Worm (Caenorhabditis elegans): Measurements from ENCODE around the gene ttr-50.

ttr-50 gene

ce11 chrIV:11640915-11641314 is at the start of gene ttr-50:
Gene ttr-50, minus strand, starts transcription at chrIV:11641015.
- TF ChIP-seq W03F9.2 (tag; optimal IDR thresholded peaks at IDR 0.05) (no peak), him-1 (tag; optimal IDR thresholded peaks at IDR 0.05) (no peak), dao-5 (tag; optimal IDR thresholded peaks at IDR 0.05) (no peak)

DNA sequence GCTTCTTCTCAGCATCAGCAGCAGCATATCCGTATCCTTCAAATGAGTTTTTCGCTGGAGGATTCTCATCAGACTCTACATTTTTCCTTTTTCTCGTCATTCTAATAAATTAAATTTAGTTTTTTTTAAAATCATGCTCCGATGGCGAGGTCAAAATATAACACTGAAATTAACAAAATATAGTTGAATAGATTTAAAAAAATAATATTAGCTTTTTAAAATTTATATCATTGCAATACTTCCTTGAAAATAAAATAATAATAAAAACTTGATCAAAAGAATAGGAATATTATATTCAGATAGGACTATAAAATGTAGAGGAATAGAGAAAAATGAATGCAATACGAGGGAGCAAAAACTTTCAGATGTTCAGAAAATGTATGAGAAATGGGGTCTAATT is 47.2 kb upstream of the ttr-50 start, which contains the start of gene ZK792.5:
TSS of gene ZK792.5 (minus strand) at position 101 of the 400 bp plus-strand sequence.
- TF ChIP-seq W03F9.2 (tag; optimal IDR thresholded peaks at IDR 0.05) (no peak), him-1 (tag; optimal IDR thresholded peaks at IDR 0.05) (no peak), dao-5 (tag; optimal IDR thresholded peaks at IDR 0.05) (no peak)

- no peak for TF ChIP-seq W03F9.2 (tag; optimal IDR thresholded peaks at IDR 0.05)
- TF ChIP-seq dao-5 (tag; optimal IDR thresholded peaks at IDR 0.05): no peak
- TF ChIP-seq him-1 (tag; optimal IDR thresholded peaks at IDR 0.05): no peak
Observed at ce11 chrIV:11681905-11682304, 41.1 kb upstream of the ttr-50 start, which contains the start of gene ZK792.4. Gene ZK792.4, minus strand, starts transcription at chrIV:11682005.

ce11 chrIV:11676054-11676453 is 35.2 kb upstream of the ttr-50 start, which contains the start of gene inx-9:
Gene inx-9, plus strand, starts transcription at chrIV:11676354.
- TF ChIP-seq dao-5 (tag; optimal IDR thresholded peaks at IDR 0.05) (no peak), him-1 (tag; optimal IDR thresholded peaks at IDR 0.05) (no peak), W03F9.2 (tag; optimal IDR thresholded peaks at IDR 0.05) (no peak)

DNA sequence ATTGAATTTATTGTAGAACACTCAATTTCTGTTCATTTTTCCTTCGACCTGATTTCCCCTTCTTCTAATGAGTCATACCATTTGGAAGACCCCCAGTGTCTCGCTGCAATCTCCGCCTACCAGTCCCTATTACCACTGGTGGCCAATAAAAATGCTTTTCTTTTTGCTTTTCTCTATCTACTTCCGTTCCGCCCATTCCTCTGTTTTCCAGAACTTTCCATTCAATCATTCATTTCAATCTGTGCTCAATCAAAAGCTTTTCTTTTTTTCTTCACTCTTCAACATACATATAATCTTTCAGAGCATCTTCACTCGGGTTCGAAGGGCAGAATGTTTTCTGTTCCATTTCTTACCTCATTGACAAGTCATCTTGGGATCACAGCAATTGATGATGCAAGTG is 32.7 kb upstream of the ttr-50 start, which contains the start of gene inx-8:
TSS of gene inx-8 (plus strand) at position 301 of the 400 bp plus-strand sequence.
- TF ChIP-seq him-1 (tag; optimal IDR thresholded peaks at IDR 0.05): no peak
- no peak for TF ChIP-seq W03F9.2 (tag; optimal IDR thresholded peaks at IDR 0.05)
- no peak for TF ChIP-seq dao-5 (tag; optimal IDR thresholded peaks at IDR 0.05)

- no peak for TF ChIP-seq W03F9.2 (tag; optimal IDR thresholded peaks at IDR 0.05)
- TF ChIP-seq dao-5 (tag; optimal IDR thresholded peaks at IDR 0.05): no peak
- TF ChIP-seq him-1 (tag; optimal IDR thresholded peaks at IDR 0.05): no peak
Observed at ce11 chrIV:11668001-11668400, 27.2 kb upstream of the ttr-50 start, which contains the start of gene atg-4.2. Gene atg-4.2, plus strand, starts transcription at chrIV:11668024.

DNA sequence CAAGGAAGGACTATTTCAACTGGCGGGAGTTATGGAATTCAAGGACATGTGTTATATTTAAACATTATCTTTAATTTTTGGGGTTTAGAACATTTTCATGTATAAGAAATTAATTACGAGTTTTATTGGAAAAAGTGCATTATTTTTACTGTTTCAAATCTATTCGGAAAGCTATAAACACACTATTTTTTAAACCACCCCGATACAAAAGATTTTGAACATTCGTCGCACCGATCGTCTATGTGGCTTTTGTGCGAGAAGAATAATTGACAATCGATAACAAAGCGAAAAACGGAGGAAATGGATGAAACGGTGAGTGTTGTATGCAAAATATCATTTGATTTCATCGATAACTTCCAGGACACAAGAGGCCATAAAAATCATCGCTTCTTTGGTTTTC is 24.2 kb upstream of the ttr-50 start, which contains the start of gene ZK809.9:
TSS of gene ZK809.9 (plus strand) at position 301 of the 400 bp plus-strand sequence.
- no peak for TF ChIP-seq dao-5 (tag; optimal IDR thresholded peaks at IDR 0.05)

- TF ChIP-seq him-1 (tag; optimal IDR thresholded peaks at IDR 0.05) (no peak), W03F9.2 (tag; optimal IDR thresholded peaks at IDR 0.05) (no peak), dao-5 (tag; optimal IDR thresholded peaks at IDR 0.05) (no peak)
Observed at ce11 chrIV:11659794-11660312, 19.0 kb upstream of the ttr-50 start, which contains the start of gene ZK792.1. Gene ZK792.1, plus strand, starts transcription at chrIV:11659844.

ce11 chrIV:11656144-11656780 is 15.4 kb upstream of the ttr-50 start, which contains the start of gene ZK809.5:
Gene ZK809.5, plus strand, starts transcription at chrIV:11656730.
- no peak for TF ChIP-seq him-1 (tag; optimal IDR thresholded peaks at IDR 0.05)
- no peak for TF ChIP-seq W03F9.2 (tag; optimal IDR thresholded peaks at IDR 0.05)
- TF ChIP-seq dao-5 (tag; optimal IDR thresholded peaks at IDR 0.05): no peak

ce11 chrIV:11655370-11655769 is 14.6 kb upstream of the ttr-50 start, which contains the start of gene ent-1:
Gene ent-1, minus strand, starts transcription at chrIV:11655470.
- TF ChIP-seq dao-5 (tag; optimal IDR thresholded peaks at IDR 0.05): no peak

- TF ChIP-seq him-1 (tag; optimal IDR thresholded peaks at IDR 0.05) (no peak), W03F9.2 (tag; optimal IDR thresholded peaks at IDR 0.05) (no peak), dao-5 (tag; optimal IDR thresholded peaks at IDR 0.05) (no peak)
Observed at ce11 chrIV:11651965-11652453, 11.2 kb upstream of the ttr-50 start, which contains the start of the genes acl-3 and ndub-6. Gene acl-3, minus strand, starts transcription at chrIV:11652023. Gene ndub-6, plus strand, starts transcription at chrIV:11652403.

ce11 chrIV:11650344-11650743 is 9.5 kb upstream of the ttr-50 start:
- no peak for TF ChIP-seq him-1 (tag; optimal IDR thresholded peaks at IDR 0.05)
- no peak for TF ChIP-seq W03F9.2 (tag; optimal IDR thresholded peaks at IDR 0.05)
- no peak for TF ChIP-seq dao-5 (tag; optimal IDR thresholded peaks at IDR 0.05)

DNA sequence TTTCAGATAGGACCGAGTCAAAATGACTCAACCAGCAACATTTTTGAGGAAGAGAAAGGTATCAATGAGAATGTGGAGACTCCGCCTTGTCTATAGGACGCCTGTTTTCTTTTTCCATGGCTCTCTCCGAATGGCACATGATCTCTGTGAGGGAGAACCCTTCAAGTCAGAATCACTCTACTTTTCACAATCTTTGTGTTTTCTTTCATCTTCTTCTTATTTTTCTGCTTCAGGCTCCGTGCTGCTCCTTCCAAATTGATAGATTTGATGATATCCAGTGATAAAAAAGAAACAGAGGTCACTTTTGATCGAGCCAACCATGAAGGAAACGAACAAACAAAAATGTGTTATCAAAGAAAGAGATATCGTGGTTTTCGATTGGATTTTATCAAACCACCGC is 8.2 kb upstream of the ttr-50 start, which contains the start of gene ZK809.8:
TSS of gene ZK809.8 (minus strand) at position 34 of the 400 bp plus-strand sequence.
- TF ChIP-seq W03F9.2 (tag; optimal IDR thresholded peaks at IDR 0.05): no peak
- no peak for TF ChIP-seq him-1 (tag; optimal IDR thresholded peaks at IDR 0.05)
- no peak for TF ChIP-seq dao-5 (tag; optimal IDR thresholded peaks at IDR 0.05)

ce11 chrIV:11646908-11647307 is 6.1 kb upstream of the ttr-50 start:
- TF ChIP-seq him-1 (tag; optimal IDR thresholded peaks at IDR 0.05): no peak
- TF ChIP-seq dao-5 (tag; optimal IDR thresholded peaks at IDR 0.05): no peak
- TF ChIP-seq W03F9.2 (tag; optimal IDR thresholded peaks at IDR 0.05): no peak

Measured in whole organism, L4/young adult.